Fruit fly (Drosophila melanogaster): ENCODE results near the gene pasha.

DNA sequence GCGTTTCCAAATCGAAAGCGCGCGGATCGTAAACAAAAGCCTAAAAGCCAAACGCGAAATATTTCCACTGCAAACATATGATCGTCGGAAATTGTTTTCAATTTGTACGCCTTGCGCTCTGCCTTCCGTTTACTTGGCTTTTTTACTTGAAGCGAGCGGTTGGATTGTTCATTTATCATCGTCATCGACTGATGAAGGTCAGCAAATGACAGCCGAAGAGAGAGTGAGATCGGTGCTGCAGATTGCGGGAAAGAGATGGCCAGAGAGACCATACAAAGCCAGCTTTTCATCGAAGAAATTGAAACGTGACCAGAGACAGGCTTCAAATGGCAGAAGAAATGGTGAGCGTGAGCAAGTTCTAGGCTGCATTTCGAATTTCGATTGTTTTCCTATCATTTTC is 12.0 kb upstream of the pasha start:
- TF ChIP-seq CG12299 (tag; optimal IDR thresholded peaks at IDR 0.05) (no peak), Poxn (GFP tag; IDR thresholded peaks at IDR 0.05) (no peak), ac (GFP tag; optimal IDR thresholded peaks at IDR 0.05) (no peak), Atf-2 (GFP tag; optimal IDR thresholded peaks at IDR 0.05) (no peak), CG30403 (GFP tag; optimal IDR thresholded peaks at IDR 0.05) (no peak), CG10147 (GFP tag; optimal IDR thresholded peaks at IDR 0.05) (no peak), CG18262 (tag; optimal IDR thresholded peaks at IDR 0.05) (no peak), gem (tag; optimal IDR thresholded peaks at IDR 0.05) (no peak), tio (GFP tag; optimal IDR thresholded peaks at IDR 0.05) (no peak), amos (GFP tag; IDR thresholded peaks at IDR 0.05; ENCODE audit: partially characterized antibody) (no peak), CG17385 (GFP tag; optimal IDR thresholded peaks at IDR 0.05) (no peak)

Measured in whole organism, embryonic.